Fruit fly (Drosophila melanogaster) whole organism: Measurements from ENCODE around the gene SMSr.
A peak's percentile ranks its signal among the peaks of the same experiment; 100 is the strongest.

Experiments
- CG8478 ChIP-seq: fragments of >200 bp; optimal IDR thresholded peaks from 2 replicates; lab custom pipeline; 2018; ENCODE audit warnings: inconsistent platforms
- Dll ChIP-seq: fragments of >200 bp; optimal IDR thresholded peaks from 2 replicates; lab custom pipeline; 2017
- EcR ChIP-seq, 2 experiments: fragments of >200 bp; optimal IDR thresholded peaks; 2 replicates each; lab custom pipeline; 2017; ENCODE audit warnings: missing biosample characterization in 2 of 2, missing genetic modification characterization in 2 of 2, missing genetic modification reagents in 2 of 2
- pan ChIP-seq: fragments of >200 bp; optimal IDR thresholded peaks from 2 replicates; lab custom pipeline; 2017
- psq ChIP-seq: fragments of >200 bp; optimal IDR thresholded peaks from 2 replicates; lab custom pipeline; 2017
- usp ChIP-seq: fragments of >200 bp; optimal IDR thresholded peaks from 2 replicates; lab custom pipeline; 2017; ENCODE audit warnings: missing biosample characterization, missing genetic modification characterization, mixed read lengths

The SMSr gene

DNA sequence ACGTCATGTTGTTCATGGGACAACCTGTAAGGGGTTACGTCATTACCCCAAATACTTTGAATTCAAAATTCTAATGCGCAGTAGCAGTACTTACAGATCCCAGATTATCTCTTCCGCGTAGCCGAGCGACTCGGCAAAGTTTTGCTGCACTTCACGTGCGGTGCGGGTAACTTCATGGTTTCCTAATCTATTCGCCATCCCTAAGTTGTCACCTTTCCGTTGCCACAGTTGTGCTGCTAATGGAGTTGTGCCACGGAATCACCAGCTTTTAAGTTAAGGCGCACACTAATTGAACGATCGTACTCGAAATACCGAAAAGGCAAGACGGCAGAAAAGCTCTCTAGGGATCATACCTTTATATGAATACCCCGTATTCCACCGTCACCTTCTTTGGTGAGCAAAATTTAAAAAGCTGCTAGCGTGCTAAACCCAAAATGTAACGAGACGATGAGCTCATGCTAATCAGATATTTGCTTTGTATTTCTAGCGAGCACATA lies 21.4 kb downstream of the SMSr start, which contains the start of gene pst:
pst (minus strand) TSS at position 437 of the 497 bp plus-strand sequence.
- TF ChIP-seq EcR (GFP tag; optimal IDR thresholded peaks at IDR 0.05; lab: Kevin White, UChicago) (no peak), Dll (lab: Kevin White, UChicago) (no peak), CG8478 (lab: Kevin White, UChicago) (no peak), psq (lab: Kevin White, UChicago) (no peak), usp (GFP tag; lab: Kevin White, UChicago) (no peak), pan (lab: Kevin White, UChicago) (no peak)

DNA sequence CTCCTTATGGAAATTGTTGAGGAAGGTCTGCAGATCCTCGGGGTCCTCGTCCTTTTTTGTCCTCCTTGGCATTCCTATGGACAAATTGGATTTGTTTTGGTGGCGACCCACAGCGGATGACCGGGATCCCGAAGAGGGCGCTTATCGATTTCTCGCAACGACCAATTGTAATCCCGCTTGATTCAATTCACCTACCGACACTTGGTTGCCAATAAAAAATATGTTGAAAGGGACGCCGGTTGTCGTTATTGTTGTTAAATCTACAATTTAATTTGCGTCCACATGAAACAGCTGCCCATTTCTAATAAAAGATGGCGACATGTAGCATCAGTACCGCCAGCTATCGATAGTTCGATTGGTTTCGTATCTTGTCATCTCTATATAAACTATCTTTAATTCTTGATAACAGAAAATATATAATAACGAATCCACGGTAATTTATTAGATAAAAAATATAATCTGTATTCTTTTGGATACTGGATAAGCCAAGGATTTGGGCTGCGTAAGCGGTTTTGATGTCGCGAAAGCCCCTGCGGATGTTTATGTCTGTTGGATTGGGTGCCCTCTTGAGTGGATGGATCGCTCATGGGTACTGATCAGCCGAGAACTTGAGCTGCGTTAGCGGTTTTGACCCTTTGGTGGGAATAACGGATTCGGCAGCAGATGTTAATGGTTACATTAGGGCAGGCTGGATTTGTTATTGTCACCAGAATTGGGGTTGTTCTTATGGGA lies 24.7 kb downstream of the SMSr start, which contains the start of gene CTCF:
CTCF (minus strand) TSS at position 328 of the 732 bp plus-strand sequence.
- TF ChIP-seq EcR (GFP tag; optimal IDR thresholded peaks at IDR 0.05; lab: Kevin White, UChicago) (no peak), psq (lab: Kevin White, UChicago) (no peak), Dll (lab: Kevin White, UChicago) (no peak), CG8478 (lab: Kevin White, UChicago) (no peak), usp (GFP tag; lab: Kevin White, UChicago) (no peak), pan (lab: Kevin White, UChicago) (no peak)

dm6 chr3L:7349311-7349710 lies 32.0 kb downstream of the SMSr start:
- TF ChIP-seq pan (lab: Kevin White, UChicago) (no peak), psq (lab: Kevin White, UChicago) (no peak), usp (GFP tag; lab: Kevin White, UChicago) (no peak), CG8478 (lab: Kevin White, UChicago) (no peak), EcR (GFP tag; optimal IDR thresholded peaks at IDR 0.05; lab: Kevin White, UChicago) (no peak)

DNA sequence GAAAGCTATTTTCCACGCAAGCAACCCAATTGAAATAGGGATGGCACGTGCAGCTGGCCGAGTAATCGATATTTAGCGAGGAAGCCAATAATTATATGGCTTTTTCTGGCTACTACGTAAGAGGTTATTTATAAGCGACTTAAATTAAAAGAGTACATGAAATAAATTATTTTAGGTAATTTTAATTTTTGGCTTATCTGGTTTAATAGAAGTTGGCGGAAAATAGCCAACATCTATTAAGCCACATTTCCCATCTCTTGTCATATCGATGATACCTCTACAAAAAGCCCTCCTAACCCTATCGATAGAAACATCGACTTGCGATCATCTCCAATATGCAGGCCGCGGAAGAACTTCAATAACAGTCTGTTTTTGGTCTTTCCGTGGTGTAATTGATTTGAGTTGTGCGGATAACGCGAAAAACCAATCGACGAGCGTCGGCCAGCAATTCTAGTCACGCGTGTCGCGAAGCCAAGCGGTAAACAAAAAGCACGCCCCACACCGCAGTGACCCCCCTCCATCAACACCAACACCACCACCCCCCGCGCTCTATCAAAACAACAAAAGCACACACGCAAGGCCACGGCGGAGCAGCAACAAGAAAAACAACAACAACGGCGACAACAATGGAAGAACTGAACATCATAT lies 33.2 kb downstream of the SMSr start, which contains the start of the genes Srp19 and qm:
Srp19 (minus strand) TSS at position 51 of the 648 bp plus-strand sequence.
qm (plus strand) TSS at position 330 of the 648 bp plus-strand sequence.
- TF ChIP-seq EcR (GFP tag; optimal IDR thresholded peaks at IDR 0.05; lab: Kevin White, UChicago) (no peak), pan (lab: Kevin White, UChicago) (no peak), psq (lab: Kevin White, UChicago) (no peak), CG8478 (lab: Kevin White, UChicago) (no peak), usp (GFP tag; lab: Kevin White, UChicago) (no peak), Dll (lab: Kevin White, UChicago) (no peak)

- no peak for TF ChIP-seq Dll (lab: Kevin White, UChicago)
- no peak for TF ChIP-seq CG8478 (lab: Kevin White, UChicago)
- TF ChIP-seq usp (GFP tag; lab: Kevin White, UChicago): no peak
- TF ChIP-seq psq (lab: Kevin White, UChicago): no peak
- no peak for TF ChIP-seq EcR (GFP tag; optimal IDR thresholded peaks at IDR 0.05; lab: Kevin White, UChicago)
- TF ChIP-seq pan (lab: Kevin White, UChicago): no peak
These were observed 34.3 kb downstream of the SMSr start, which contains the start of gene CG14834 for dm6 chr3L:7346951-7347350. CG14834 (minus strand) TSS chr3L:7347123.

dm6 chr3L:7344965-7345427 lies 36.3 kb downstream of the SMSr start, which contains the start of gene Cln7:
Cln7 (minus strand) TSS chr3L:7345183.
- TF ChIP-seq psq (lab: Kevin White, UChicago) (no peak), Dll (lab: Kevin White, UChicago) (peak; percentile 12)

dm6 chr3L:7344001-7344400 lies 37.3 kb downstream of the SMSr start:
- TF ChIP-seq psq (lab: Kevin White, UChicago) (no peak), pan (lab: Kevin White, UChicago) (no peak), Dll (lab: Kevin White, UChicago) (no peak), usp (GFP tag; lab: Kevin White, UChicago) (no peak), CG8478 (lab: Kevin White, UChicago) (no peak), EcR (GFP tag; optimal IDR thresholded peaks at IDR 0.05; lab: Kevin White, UChicago) (no peak)

- TF ChIP-seq Dll (lab: Kevin White, UChicago) (no peak), EcR (GFP tag; optimal IDR thresholded peaks at IDR 0.05; lab: Kevin White, UChicago) (no peak), pan (lab: Kevin White, UChicago) (no peak), CG8478 (lab: Kevin White, UChicago) (no peak), psq (lab: Kevin White, UChicago) (no peak), usp (GFP tag; lab: Kevin White, UChicago) (no peak)
These were observed 42.0 kb downstream of the SMSr start, which contains the start of the genes lark and eco for dm6 chr3L:7339216-7339742. lark (plus strand) TSS chr3L:7339266. eco (minus strand) TSS chr3L:7339340.

dm6 chr3L:7338786-7339185 lies 42.5 kb downstream of the SMSr start:
- TF ChIP-seq usp (GFP tag; lab: Kevin White, UChicago): no peak
- TF ChIP-seq CG8478 (lab: Kevin White, UChicago): no peak
- no peak for TF ChIP-seq psq (lab: Kevin White, UChicago)
- no peak for TF ChIP-seq Dll (lab: Kevin White, UChicago)
- TF ChIP-seq pan (lab: Kevin White, UChicago): no peak
- no peak for TF ChIP-seq EcR (GFP tag; optimal IDR thresholded peaks at IDR 0.05; lab: Kevin White, UChicago)

DNA sequence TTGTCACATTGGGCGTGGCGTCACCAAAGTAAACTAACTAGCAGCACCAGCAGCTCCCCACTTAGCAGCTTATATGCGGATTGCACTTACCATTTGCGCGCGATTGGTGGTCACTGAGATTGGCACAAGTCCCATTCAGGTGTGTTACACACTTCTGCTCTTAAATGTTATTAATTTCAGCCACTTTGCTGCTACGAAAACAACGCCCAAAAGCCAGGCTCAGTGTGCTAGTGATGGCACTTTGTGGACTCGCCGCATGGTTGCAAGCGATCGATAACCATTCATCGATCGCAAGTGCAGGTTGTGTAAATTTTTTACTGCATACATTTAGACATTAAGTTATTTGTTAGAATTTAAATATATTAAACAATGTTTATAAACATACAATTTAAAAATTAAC lies 46.3 kb downstream of the SMSr start, which contains the start of the genes wrm1 and wrm2:
wrm1 (minus strand) TSS at position 237 of the 400 bp plus-strand sequence.
wrm2 (minus strand) TSS at position 237 of the 400 bp plus-strand sequence.
- no peak for TF ChIP-seq usp (GFP tag; lab: Kevin White, UChicago)
- TF ChIP-seq Dll (lab: Kevin White, UChicago): no peak
- no peak for TF ChIP-seq psq (lab: Kevin White, UChicago)
- no peak for TF ChIP-seq EcR (GFP tag; optimal IDR thresholded peaks at IDR 0.05; lab: Kevin White, UChicago)
- no peak for TF ChIP-seq CG8478 (lab: Kevin White, UChicago)
- no peak for TF ChIP-seq pan (lab: Kevin White, UChicago)
